Worm (Caenorhabditis elegans): Measurements from ENCODE around the gene T06E4.21.

T06E4.21 gene

DNA sequence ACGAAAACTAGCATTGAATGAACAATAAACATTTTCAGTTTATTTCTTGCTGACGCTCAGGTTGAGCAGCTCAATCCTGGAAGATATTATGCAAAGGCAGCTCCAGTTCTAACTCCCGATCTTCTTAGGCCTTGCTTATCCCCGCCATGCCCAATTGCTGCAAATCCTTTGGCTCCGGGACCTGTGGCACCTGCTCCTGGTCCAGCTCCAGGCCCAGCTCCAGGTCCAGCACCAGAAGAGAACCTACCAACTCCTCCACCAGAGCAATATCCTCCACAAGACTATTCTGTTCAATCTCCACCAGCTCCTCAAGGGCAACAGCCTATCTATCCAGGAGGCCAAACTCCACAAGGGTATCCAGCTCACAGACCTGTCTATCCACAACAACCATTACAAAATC lies 35.3 kb upstream of the T06E4.21 start:
- no peak for TF ChIP-seq sem-2 (GFP tag; optimal IDR thresholded peaks at IDR 0.05)
- TF ChIP-seq nhr-12 (tag; optimal IDR thresholded peaks at IDR 0.05), result no peak
- TF ChIP-seq elt-3 (tag; optimal IDR thresholded peaks at IDR 0.05), result no peak
- no peak for TF ChIP-seq mab-5 (tag; optimal IDR thresholded peaks at IDR 0.05)
- no peak for TF ChIP-seq pha-4 (tag; optimal IDR thresholded peaks at IDR 0.05)

ce11 chrV:9616687-9617086 lies 34.7 kb upstream of the T06E4.21 start:
- no peak for TF ChIP-seq elt-1 (tag; optimal IDR thresholded peaks at IDR 0.05; ENCODE audit: borderline replicate concordance, insufficient read depth)
- TF ChIP-seq blmp-1 (tag; optimal IDR thresholded peaks at IDR 0.05), result no peak
- TF ChIP-seq unc-62 (GFP tag; optimal IDR thresholded peaks at IDR 0.05), result no peak
- no peak for TF ChIP-seq ceh-83 (GFP tag; optimal IDR thresholded peaks at IDR 0.05)
- no peak for TF ChIP-seq lsy-2 (tag; optimal IDR thresholded peaks at IDR 0.05)
- TF ChIP-seq ces-1 (GFP tag; optimal IDR thresholded peaks at IDR 0.05), result no peak
- TF ChIP-seq ztf-11 (tag; optimal IDR thresholded peaks at IDR 0.05), result no peak
- no peak for TF ChIP-seq nhr-76 (tag; optimal IDR thresholded peaks at IDR 0.05)
- TF ChIP-seq nhr-237 (tag; optimal IDR thresholded peaks at IDR 0.05), result no peak
- no peak for TF ChIP-seq bed-3 (GFP tag; optimal IDR thresholded peaks at IDR 0.05)

DNA sequence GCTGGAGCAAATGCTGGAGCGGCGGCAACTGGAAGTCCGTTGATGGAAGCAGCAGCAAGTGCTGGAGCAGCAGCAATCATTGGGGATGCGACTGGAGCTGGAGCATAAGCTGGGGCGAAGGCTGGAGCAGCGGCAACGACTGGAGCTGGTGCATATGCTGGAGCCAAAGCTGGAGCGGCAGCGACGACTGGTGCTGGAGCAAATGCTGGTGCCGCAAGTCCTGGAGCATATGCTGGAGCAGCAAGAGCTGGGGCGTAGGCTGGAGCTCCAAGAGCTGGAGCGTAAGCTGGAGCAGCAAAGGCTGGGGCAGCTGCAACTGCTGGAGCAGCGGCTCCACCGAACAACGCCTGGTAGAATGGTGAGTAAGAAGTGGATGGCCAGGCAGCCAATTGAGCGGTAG lies 33.0 kb upstream of the T06E4.21 start:
- TF ChIP-seq cnd-1 (tag; optimal IDR thresholded peaks at IDR 0.05) (no peak), elt-3 (tag; optimal IDR thresholded peaks at IDR 0.05) (no peak), ceh-83 (GFP tag; optimal IDR thresholded peaks at IDR 0.05) (no peak), unc-62 (GFP tag; optimal IDR thresholded peaks at IDR 0.05) (no peak)

DNA sequence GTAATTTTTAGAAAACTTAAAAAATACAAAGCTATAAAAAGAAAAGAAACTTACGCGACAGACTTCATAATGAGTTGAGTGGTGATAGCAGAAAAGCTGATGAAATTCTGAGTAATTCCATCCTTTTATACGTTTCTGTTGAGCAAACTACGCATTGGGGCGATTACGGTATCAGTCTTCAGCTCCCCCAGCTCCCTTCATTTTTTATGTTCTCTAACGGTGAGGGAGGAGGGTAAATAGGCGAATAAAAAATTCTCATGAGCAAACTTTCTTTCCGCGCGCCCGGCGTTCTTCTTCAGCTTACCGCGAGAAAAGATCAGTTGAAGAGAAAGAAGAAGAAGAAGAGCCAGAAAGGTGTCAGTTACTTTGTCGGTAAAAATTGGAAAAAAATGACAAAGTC lies 32.5 kb upstream of the T06E4.21 start, which contains the start of gene idpc-7:
TSS of gene idpc-7 (minus strand) at position 101 of the 400 bp plus-strand sequence.
- TF ChIP-seq mep-1 (tag; optimal IDR thresholded peaks at IDR 0.05) (no peak), blmp-1 (tag; optimal IDR thresholded peaks at IDR 0.05) (no peak), zip-8 (tag; optimal IDR thresholded peaks at IDR 0.05) (no peak), nhr-12 (tag; optimal IDR thresholded peaks at IDR 0.05) (no peak), ceh-43 (GFP tag; optimal IDR thresholded peaks at IDR 0.05) (no peak), nhr-2 (tag; optimal IDR thresholded peaks at IDR 0.05) (no peak), ceh-39 (tag; optimal IDR thresholded peaks at IDR 0.05) (no peak), tbx-8 (GFP tag; optimal IDR thresholded peaks at IDR 0.05) (no peak), ceh-83 (GFP tag; optimal IDR thresholded peaks at IDR 0.05) (no peak), unc-120 (tag; optimal IDR thresholded peaks at IDR 0.05; ENCODE audit: poor library complexity, severe bottlenecking) (no peak), cnd-1 (tag; optimal IDR thresholded peaks at IDR 0.05) (no peak), ham-2 (GFP tag; optimal IDR thresholded peaks at IDR 0.05) (no peak), hlh-1 (tag; optimal IDR thresholded peaks at IDR 0.05) (no peak), lsy-2 (tag; optimal IDR thresholded peaks at IDR 0.05) (no peak)

ce11 chrV:9619850-9620249 lies 31.5 kb upstream of the T06E4.21 start, which contains the start of gene idpc-6:
Gene idpc-6, plus strand, starts transcription at chrV:9620150.
- TF ChIP-seq nhr-12 (tag; optimal IDR thresholded peaks at IDR 0.05) (no peak), snpc-4 (tag; optimal IDR thresholded peaks at IDR 0.05) (no peak)

DNA sequence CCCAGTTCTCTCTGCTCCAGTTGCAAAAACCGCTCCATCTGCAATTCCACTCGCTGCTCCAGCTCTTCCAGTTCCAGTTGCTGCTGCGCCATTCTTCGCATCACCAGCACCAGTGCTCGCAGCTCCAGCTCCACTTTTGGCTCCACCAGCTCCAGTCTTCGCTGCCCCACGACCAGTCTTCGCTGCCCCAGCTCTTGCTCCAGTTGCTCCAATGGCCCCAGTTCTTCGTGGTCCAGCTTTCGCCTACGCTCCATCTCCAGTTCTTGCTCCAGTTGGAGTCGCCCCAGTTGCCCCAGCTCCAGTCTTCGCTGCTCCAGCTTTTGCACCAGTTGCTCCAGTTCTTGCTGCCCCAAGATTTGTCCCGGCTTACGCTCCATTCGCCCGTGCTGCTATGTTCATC lies 31.0 kb upstream of the T06E4.21 start:
- TF ChIP-seq ceh-83 (GFP tag; optimal IDR thresholded peaks at IDR 0.05) (peak; percentile 0), unc-39 (tag; optimal IDR thresholded peaks at IDR 0.05) (no peak), flh-1 (GFP tag; optimal IDR thresholded peaks at IDR 0.05) (no peak)

DNA sequence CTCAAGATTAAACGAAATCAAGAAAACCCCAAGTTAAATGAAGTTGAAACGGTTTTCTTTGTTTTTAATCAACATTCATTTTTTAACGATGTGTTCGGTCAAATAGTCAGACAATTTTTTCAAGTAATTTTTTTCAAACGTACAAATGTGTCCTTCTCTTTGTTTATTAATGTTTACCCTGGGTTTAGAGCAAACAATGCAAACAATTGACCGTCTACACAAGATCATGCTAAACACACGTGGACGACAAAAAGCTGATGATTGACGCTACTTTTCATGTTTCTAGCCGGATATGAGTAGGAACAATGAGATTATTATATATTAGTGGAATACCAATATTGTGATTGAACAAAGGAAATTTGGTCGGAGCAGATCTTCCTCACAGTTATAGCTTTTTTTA lies 30.0 kb upstream of the T06E4.21 start:
- TF ChIP-seq drap-1 (GFP tag; optimal IDR thresholded peaks at IDR 0.05), result no peak
- no peak for TF ChIP-seq nhr-2 (tag; optimal IDR thresholded peaks at IDR 0.05)
- no peak for TF ChIP-seq ztf-11 (tag; optimal IDR thresholded peaks at IDR 0.05)
- no peak for TF ChIP-seq sptf-1 (tag; optimal IDR thresholded peaks at IDR 0.05)
- no peak for TF ChIP-seq unc-120 (tag; optimal IDR thresholded peaks at IDR 0.05; ENCODE audit: poor library complexity, severe bottlenecking)
- no peak for TF ChIP-seq lin-32 (GFP tag; optimal IDR thresholded peaks at IDR 0.05)
- TF ChIP-seq ces-1 (GFP tag; optimal IDR thresholded peaks at IDR 0.05), result no peak
- TF ChIP-seq nhr-76 (tag; optimal IDR thresholded peaks at IDR 0.05), result no peak
- no peak for TF ChIP-seq unc-62 (GFP tag; optimal IDR thresholded peaks at IDR 0.05)
- TF ChIP-seq pha-4 (tag; optimal IDR thresholded peaks at IDR 0.05), result no peak

Data from whole organism, mixed stage, embryonic.